Worm (Caenorhabditis elegans): ENCODE measurements around the gene F28C1.3.

ce11 chrV:12467755-12468154 lies 708 bp upstream of the F28C1.3 start:
- TF ChIP-seq unc-120 (tag; optimal IDR thresholded peaks at IDR 0.05; ENCODE audit: poor library complexity, severe bottlenecking) (no peak), mab-5 (tag; optimal IDR thresholded peaks at IDR 0.05) (no peak), ces-1 (GFP tag; optimal IDR thresholded peaks at IDR 0.05) (no peak), nhr-28 (tag; optimal IDR thresholded peaks at IDR 0.05) (no peak), snpc-4 (tag; optimal IDR thresholded peaks at IDR 0.05) (no peak), unc-62 (GFP tag; optimal IDR thresholded peaks at IDR 0.05) (no peak), cnd-1 (tag; optimal IDR thresholded peaks at IDR 0.05) (no peak), nhr-12 (tag; optimal IDR thresholded peaks at IDR 0.05) (no peak), nhr-237 (tag; optimal IDR thresholded peaks at IDR 0.05) (no peak), unc-39 (tag; optimal IDR thresholded peaks at IDR 0.05) (no peak), zip-8 (tag; optimal IDR thresholded peaks at IDR 0.05) (no peak), tbx-8 (GFP tag; optimal IDR thresholded peaks at IDR 0.05) (no peak)
